Worm (Caenorhabditis elegans): Measurements from ENCODE around the gene C13A2.9.

Gene C13A2.9

DNA sequence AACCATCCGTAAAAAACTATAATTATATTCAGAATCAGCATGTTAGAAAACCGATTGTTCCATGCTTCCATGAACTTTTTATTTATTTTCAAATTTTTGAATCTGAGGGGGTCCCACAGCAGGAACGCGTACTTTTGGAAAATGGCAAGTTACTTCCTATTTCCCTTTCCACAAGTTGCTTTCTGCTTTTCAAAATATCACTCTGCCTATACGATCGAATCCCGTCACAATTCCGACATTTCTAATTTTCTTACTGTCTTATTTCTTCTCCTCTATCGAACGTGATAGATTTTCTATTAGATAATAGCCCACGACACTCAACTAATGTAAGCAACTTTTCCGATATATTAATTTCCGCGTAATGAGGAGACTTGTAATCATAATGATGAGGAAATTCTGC lies 11.5 kb upstream of the C13A2.9 start, which contains the start of gene C13A2.5:
Gene C13A2.5, plus strand, starts transcription at position 301 of the 400 bp plus-strand sequence.
- no peak for TF ChIP-seq ref-2 (tag; optimal IDR thresholded peaks at IDR 0.05)
- TF ChIP-seq madf-2 (tag; optimal IDR thresholded peaks at IDR 0.05): no peak
- no peak for TF ChIP-seq sox-2 (GFP tag; IDR thresholded peaks at IDR 0.05)
- TF ChIP-seq hlh-30 (tag; optimal IDR thresholded peaks at IDR 0.05; ENCODE audit: insufficient read depth): no peak
- TF ChIP-seq C08G9.2 (tag; optimal IDR thresholded peaks at IDR 0.05): no peak
- no peak for TF ChIP-seq npax-4 (tag; optimal IDR thresholded peaks at IDR 0.05)
- no peak for TF ChIP-seq F13H6.1 (tag; optimal IDR thresholded peaks at IDR 0.05)
- TF ChIP-seq pha-2 (tag; optimal IDR thresholded peaks at IDR 0.05): no peak

- TF ChIP-seq madf-2 (tag; optimal IDR thresholded peaks at IDR 0.05): no peak
- TF ChIP-seq ceh-45 (GFP tag; IDR thresholded peaks at IDR 0.05): no peak
- TF ChIP-seq elt-2 (tag; optimal IDR thresholded peaks at IDR 0.05): no peak
- no peak for TF ChIP-seq eyg-1 (tag; optimal IDR thresholded peaks at IDR 0.05)
- no peak for TF ChIP-seq ceh-6 (GFP tag; optimal IDR thresholded peaks at IDR 0.05)
- TF ChIP-seq dve-1 (tag; optimal IDR thresholded peaks at IDR 0.05): no peak
- TF ChIP-seq unc-55 (GFP tag; optimal IDR thresholded peaks at IDR 0.05): no peak
- TF ChIP-seq ceh-48 (tag; optimal IDR thresholded peaks at IDR 0.05): no peak
- no peak for TF ChIP-seq sox-2 (GFP tag; IDR thresholded peaks at IDR 0.05)
- TF ChIP-seq sox-4 (tag; optimal IDR thresholded peaks at IDR 0.05): no peak
- no peak for TF ChIP-seq pha-4 (tag; optimal IDR thresholded peaks at IDR 0.05)
- TF ChIP-seq F13H6.1 (tag; optimal IDR thresholded peaks at IDR 0.05): no peak
- TF ChIP-seq fax-1 (tag; optimal IDR thresholded peaks at IDR 0.05): no peak
- TF ChIP-seq unc-86 (tag; optimal IDR thresholded peaks at IDR 0.05): no peak
- TF ChIP-seq Y22D7AL.16 (tag; optimal IDR thresholded peaks at IDR 0.05): no peak
Observed at ce11 chrV:7274992-7275391, 11.1 kb upstream of the C13A2.9 start, which contains the start of gene C13A2.10. Gene C13A2.10, minus strand, starts transcription at chrV:7275092.

DNA sequence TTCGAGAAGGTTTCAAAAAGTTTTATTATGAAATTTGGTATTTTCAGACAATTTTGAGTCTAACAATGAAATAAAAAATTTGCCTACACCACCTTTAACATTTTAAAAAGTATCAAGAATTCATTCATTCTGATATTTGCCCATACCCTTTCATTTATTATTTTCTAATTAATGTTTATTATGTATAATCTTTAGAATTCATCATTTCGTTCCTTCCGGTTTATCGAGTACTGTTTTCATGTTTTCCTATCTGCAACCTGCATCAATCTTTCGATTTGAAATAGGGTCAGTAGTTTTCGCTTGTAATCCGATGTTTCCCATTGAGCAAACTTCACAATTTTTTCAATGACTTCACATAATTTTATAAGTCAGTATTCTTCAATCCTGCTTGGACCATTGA lies 5.5 kb upstream of the C13A2.9 start, which contains the start of gene C13A2.6:
Gene C13A2.6, plus strand, starts transcription at position 301 of the 400 bp plus-strand sequence.
- TF ChIP-seq pax-1 (tag; optimal IDR thresholded peaks at IDR 0.05): no peak
- TF ChIP-seq ceh-2 (tag; optimal IDR thresholded peaks at IDR 0.05): no peak
- no peak for TF ChIP-seq C08G9.2 (tag; optimal IDR thresholded peaks at IDR 0.05)
- no peak for TF ChIP-seq che-1 (tag; optimal IDR thresholded peaks at IDR 0.05)
- no peak for TF ChIP-seq nfya-1 (tag; optimal IDR thresholded peaks at IDR 0.05)
- TF ChIP-seq madf-2 (tag; optimal IDR thresholded peaks at IDR 0.05): no peak
- no peak for TF ChIP-seq pros-1 (tag; optimal IDR thresholded peaks at IDR 0.05)
- no peak for TF ChIP-seq mec-3 (tag; optimal IDR thresholded peaks at IDR 0.05; ENCODE audit: borderline replicate concordance)
- TF ChIP-seq ceh-14 (tag; optimal IDR thresholded peaks at IDR 0.05): no peak
- TF ChIP-seq sdc-2 (tag; optimal IDR thresholded peaks at IDR 0.05): no peak
- TF ChIP-seq syd-9 (tag; optimal IDR thresholded peaks at IDR 0.05): no peak
- TF ChIP-seq ceh-24 (tag; optimal IDR thresholded peaks at IDR 0.05): no peak
- no peak for TF ChIP-seq zip-5 (tag; optimal IDR thresholded peaks at IDR 0.05)

DNA sequence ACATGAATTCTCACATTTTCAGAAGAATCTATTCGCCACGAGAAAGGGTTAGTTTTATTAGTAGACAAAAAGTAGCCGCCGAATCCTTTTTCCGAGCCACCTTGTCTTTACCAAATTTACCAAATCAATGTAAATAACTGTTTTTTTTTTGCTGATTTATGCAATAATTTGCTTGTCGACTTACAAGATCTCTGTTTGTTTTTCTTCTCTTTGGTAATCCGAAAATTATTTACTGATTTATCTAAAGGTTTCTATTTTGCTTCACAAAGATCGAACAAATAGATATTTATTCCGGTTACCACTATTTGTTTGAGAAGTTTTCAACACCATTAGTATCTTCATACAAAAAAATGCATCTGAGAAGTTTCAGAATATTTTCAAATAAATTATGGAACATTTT lies 2.1 kb upstream of the C13A2.9 start, which contains the start of gene C13A2.7:
Gene C13A2.7, plus strand, starts transcription at position 301 of the 400 bp plus-strand sequence.
- TF ChIP-seq sox-2 (GFP tag; IDR thresholded peaks at IDR 0.05) (no peak), che-1 (tag; optimal IDR thresholded peaks at IDR 0.05) (no peak), hlh-6 (tag; optimal IDR thresholded peaks at IDR 0.05) (no peak)

- no peak for TF ChIP-seq dmd-4 (tag; optimal IDR thresholded peaks at IDR 0.05; ENCODE audit: borderline replicate concordance)
- no peak for TF ChIP-seq elt-4 (tag; optimal IDR thresholded peaks at IDR 0.05)
- no peak for TF ChIP-seq madf-2 (tag; optimal IDR thresholded peaks at IDR 0.05)
- no peak for TF ChIP-seq syd-9 (tag; optimal IDR thresholded peaks at IDR 0.05)
- TF ChIP-seq ceh-6 (GFP tag; optimal IDR thresholded peaks at IDR 0.05): no peak
- TF ChIP-seq ceh-22 (tag; optimal IDR thresholded peaks at IDR 0.05): no peak
- no peak for TF ChIP-seq ama-1 (optimal IDR thresholded peaks at IDR 0.05)
- no peak for TF ChIP-seq dve-1 (tag; optimal IDR thresholded peaks at IDR 0.05)
Observed at ce11 chrV:7258965-7259364, 5.0 kb downstream of the C13A2.9 start, which contains the start of gene C13A2.12. Gene C13A2.12, plus strand, starts transcription at chrV:7259265.
